Worm (Caenorhabditis elegans): ENCODE results near the gene C17H11.6.

DNA sequence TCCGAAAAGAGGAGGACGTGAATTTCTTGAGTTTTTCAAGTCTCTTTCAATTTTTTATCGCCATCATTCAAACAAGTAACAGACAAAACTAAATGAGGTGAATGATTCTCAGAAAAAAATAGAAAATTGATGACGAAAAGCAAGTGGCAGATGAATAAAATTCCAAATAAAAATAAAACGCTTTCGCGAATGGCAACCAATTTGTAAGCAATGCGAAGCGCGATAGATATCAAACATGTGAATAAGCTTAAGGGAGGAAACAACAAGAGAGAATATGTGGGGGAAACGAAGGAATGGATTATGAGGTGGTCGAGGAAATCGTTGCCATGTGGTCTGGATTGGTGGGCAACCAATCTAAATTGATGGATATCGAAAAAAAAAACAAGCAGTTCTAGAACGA is 891 bp upstream of the C17H11.6 start:
- TF ChIP-seq sma-3 (GFP tag; optimal IDR thresholded peaks at IDR 0.05) (no peak), fos-1 (tag; optimal IDR thresholded peaks at IDR 0.05) (no peak), nhr-25 (tag; optimal IDR thresholded peaks at IDR 0.05) (no peak), ama-1 (optimal IDR thresholded peaks at IDR 0.05) (no peak), unc-55 (GFP tag; optimal IDR thresholded peaks at IDR 0.05) (no peak), ZK546.5 (tag; optimal IDR thresholded peaks at IDR 0.05) (no peak), nhr-237 (tag; optimal IDR thresholded peaks at IDR 0.05) (no peak)

Data from whole organism, L2 larva.